Fruit fly (Drosophila melanogaster) whole organism, adult: ENCODE measurements around the gene grp.

ENCODE experiments used
- CG11617 ChIP-seq: fragments of 200-800 bp; sonication (Bioruptor generic); optimal IDR thresholded peaks from 2 replicates; lab custom pipeline; 2017; ENCODE audit warnings: mild to moderate bottlenecking, missing biosample characterization, missing genetic modification reagents, missing genetic modification characterization
- CG12768 ChIP-seq: fragments of 200-800 bp; sonication (Bioruptor generic); optimal IDR thresholded peaks from 2 replicates; lab custom pipeline; 2017; ENCODE audit warnings: missing biosample characterization, missing genetic modification characterization, mild to moderate bottlenecking, moderate library complexity, missing genetic modification reagents
- CG14711 ChIP-seq: fragments of 200-800 bp; sonication (Bioruptor generic); optimal IDR thresholded peaks from 2 replicates; lab custom pipeline; 2018; ENCODE audit warnings: missing biosample characterization, mild to moderate bottlenecking, missing genetic modification characterization, moderate library complexity
- CG1620 ChIP-seq: fragments of 200-800 bp; sonication (Bioruptor generic); optimal IDR thresholded peaks from 2 replicates; lab custom pipeline; 2016; ENCODE audit warnings: missing biosample characterization, missing genetic modification characterization
- CG33017 ChIP-seq: fragments of 200-800 bp; sonication (Bioruptor generic); optimal IDR thresholded peaks from 2 replicates; lab custom pipeline; 2018; ENCODE audit warnings: missing biosample characterization, mild to moderate bottlenecking, missing genetic modification characterization, moderate library complexity
- CG5204 ChIP-seq: fragments of 200-800 bp; sonication (Bioruptor generic); optimal IDR thresholded peaks from 2 replicates; lab custom pipeline; 2016; ENCODE audit warnings: missing biosample characterization, missing genetic modification characterization
- CG7045 ChIP-seq: fragments of 200-800 bp; sonication (Bioruptor generic); optimal IDR thresholded peaks from 2 replicates; lab custom pipeline; 2017; ENCODE audit warnings: missing biosample characterization, mild to moderate bottlenecking, missing genetic modification characterization
- CG7101 ChIP-seq: fragments of 200-800 bp; sonication (Bioruptor generic); optimal IDR thresholded peaks from 2 replicates; lab custom pipeline; 2018; ENCODE audit warnings: missing biosample characterization, mild to moderate bottlenecking, missing genetic modification characterization, moderate library complexity
- Clk ChIP-seq: fragments of 200-800 bp; sonication (Bioruptor generic); optimal IDR thresholded peaks from 2 replicates; lab custom pipeline; 2017; ENCODE audit warnings: missing biosample characterization, missing genetic modification characterization
- Crg-1 ChIP-seq: fragments of 200-800 bp; sonication (Bioruptor generic); optimal IDR thresholded peaks from 2 replicates; lab custom pipeline; 2016; ENCODE audit warnings: missing biosample characterization, missing genetic modification characterization
- Hr96 ChIP-seq: fragments of 200-800 bp; sonication (Bioruptor generic); optimal IDR thresholded peaks from 2 replicates; lab custom pipeline; 2016; ENCODE audit warnings: missing biosample characterization, missing genetic modification characterization
- Mnt ChIP-seq: fragments of 200-800 bp; sonication (Bioruptor generic); optimal IDR thresholded peaks from 2 replicates; lab custom pipeline; 2016; ENCODE audit warnings: missing biosample characterization, mild to moderate bottlenecking, missing genetic modification characterization
- bab1 ChIP-seq: fragments of 200-800 bp; sonication (Bioruptor generic); optimal IDR thresholded peaks from 3 replicates; lab custom pipeline; 2019; ENCODE audit warnings: missing biosample characterization, mild to moderate bottlenecking, missing genetic modification characterization, moderate library complexity
- cic ChIP-seq: fragments of 200-800 bp; sonication (Bioruptor generic); optimal IDR thresholded peaks from 2 replicates; lab custom pipeline; 2017; ENCODE audit warnings: missing biosample characterization, mild to moderate bottlenecking, missing genetic modification characterization, moderate library complexity
- cnc ChIP-seq, 2 experiments: fragments of >200 bp; optimal IDR thresholded peaks; 2 replicates each; lab custom pipeline; 2017
- kay ChIP-seq: fragments of 200-800 bp; sonication (Bioruptor generic); peaks from one replicate; lab custom pipeline; 2016; ENCODE audit warnings: missing biosample characterization, missing genetic modification characterization, borderline replicate concordance
- ovo ChIP-seq: fragments of 200-800 bp; sonication (Bioruptor generic); optimal IDR thresholded peaks from 2 replicates; lab custom pipeline; 2016; ENCODE audit warnings: missing biosample characterization, missing genetic modification characterization
- pad ChIP-seq: fragments of 200-800 bp; sonication (Bioruptor generic); optimal IDR thresholded peaks from 3 replicates; lab custom pipeline; 2017; ENCODE audit warnings: missing biosample characterization, missing genetic modification characterization, mild to moderate bottlenecking, moderate library complexity, missing genetic modification reagents
- tj ChIP-seq: fragments of 200-800 bp; sonication (Bioruptor generic); optimal IDR thresholded peaks from 3 replicates; lab custom pipeline; 2017; ENCODE audit warnings: missing biosample characterization, mild to moderate bottlenecking, missing genetic modification characterization, moderate library complexity
- toe ChIP-seq: fragments of 200-800 bp; sonication (Bioruptor generic); optimal IDR thresholded peaks from 2 replicates; lab custom pipeline; 2016; ENCODE audit warnings: missing biosample characterization, missing genetic modification characterization

The grp gene

DNA sequence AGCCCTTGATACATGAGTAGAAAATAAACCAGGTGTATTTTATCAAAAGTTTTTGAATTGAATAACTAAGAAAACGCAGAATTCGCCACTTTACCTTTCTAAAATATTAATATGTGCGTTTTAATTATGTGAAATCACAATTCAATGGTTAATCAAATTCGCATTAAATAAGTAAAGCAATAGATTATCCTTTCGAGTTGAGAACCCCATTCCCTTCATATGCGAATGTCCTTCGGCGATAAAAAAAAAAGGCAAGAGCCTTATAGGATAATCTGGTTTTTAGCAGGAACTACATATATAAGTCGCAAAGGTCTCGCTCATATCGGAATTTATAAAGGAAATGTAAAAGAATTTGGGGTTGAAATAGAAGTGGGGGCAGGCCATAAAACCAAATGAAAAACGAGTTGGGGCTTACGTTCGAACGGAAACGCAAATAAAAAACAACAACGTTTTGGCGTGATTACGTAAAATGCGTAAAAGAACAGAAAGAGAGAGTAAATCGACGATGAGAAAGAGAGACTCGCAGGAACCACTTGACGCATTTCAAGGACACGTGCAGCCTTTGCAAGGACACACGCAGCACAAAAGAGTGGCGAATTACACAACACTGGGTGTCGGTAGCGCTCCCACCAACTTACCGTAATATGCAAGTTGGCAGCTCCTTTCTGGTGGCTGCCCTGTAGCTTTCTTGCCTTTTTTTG is 35.4 kb downstream of the grp start:
- peak; percentile 58 for TF ChIP-seq kay (GFP tag; lab: Kevin White, UChicago)
- TF ChIP-seq tj (GFP tag; lab: Kevin White, UChicago), result no peak

DNA sequence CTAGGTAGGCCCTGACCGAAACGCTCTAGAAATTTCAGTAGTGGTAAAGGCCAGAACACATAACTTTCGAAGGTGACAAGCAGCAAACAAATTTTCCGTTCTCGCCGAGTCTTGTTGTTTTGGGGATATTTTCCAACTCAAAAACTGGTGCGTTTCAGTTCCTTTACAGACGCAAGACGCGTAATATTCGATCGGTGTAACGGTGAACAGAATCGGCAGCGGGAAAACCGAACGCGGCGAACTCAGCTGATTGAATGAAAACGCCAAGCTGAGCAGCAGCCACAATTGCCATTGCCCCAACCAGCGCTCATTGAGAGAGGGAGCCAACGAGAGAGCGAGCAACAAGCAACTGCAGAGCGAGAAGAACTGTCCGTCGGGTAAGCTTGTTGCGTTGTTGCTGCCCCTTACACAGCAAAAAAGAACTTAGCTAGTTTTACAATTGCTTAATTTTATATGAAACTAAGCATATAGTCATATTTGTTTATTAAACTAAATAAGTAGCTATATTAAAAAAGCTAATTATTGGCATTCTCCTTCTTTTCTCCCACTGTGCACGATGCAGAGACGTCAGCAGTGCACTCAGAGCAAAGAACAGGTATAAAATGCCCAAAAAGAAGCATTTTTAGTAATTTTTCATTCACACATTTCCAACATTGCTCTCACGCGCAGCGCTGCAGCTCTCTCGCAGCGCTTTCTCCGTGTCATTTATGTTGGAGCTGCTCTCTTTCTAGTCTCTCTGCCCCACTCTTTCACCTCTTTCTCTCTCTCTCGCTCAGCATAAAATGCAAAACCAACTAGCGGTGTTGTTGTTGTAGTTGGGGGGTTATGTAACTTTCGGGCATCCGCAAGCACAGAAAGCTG is 36.2 kb downstream of the grp start, which contains the start of the genes Cyt-c-d and CG31808:
Cyt-c-d (plus strand) TSS at position 51 of the 861 bp plus-strand sequence.
CG31808 (minus strand) TSS at position 355 of the 861 bp plus-strand sequence.
- TF ChIP-seq Crg-1 (GFP tag; lab: Kevin White, UChicago), result peak; percentile 49
- no peak for TF ChIP-seq kay (GFP tag; lab: Kevin White, UChicago)
- peak; percentile 70 for TF ChIP-seq Hr96 (GFP tag; lab: Kevin White, UChicago)
- peak; percentile 53 for TF ChIP-seq pad (GFP tag; lab: Kevin White, UChicago)
- peak; percentile 85 for TF ChIP-seq CG14711 (tag; lab: Kevin White, UChicago)
- TF ChIP-seq CG7045 (GFP tag; lab: Kevin White, UChicago), result peak; percentile 85
- peak; percentile 88 for TF ChIP-seq bab1 (GFP tag; lab: Kevin White, UChicago)
- TF ChIP-seq cnc (optimal IDR thresholded peaks at IDR 0.05; lab: Kevin White, UChicago), result no peak
- peak; percentile 43 for TF ChIP-seq Mnt (GFP tag; lab: Kevin White, UChicago)
- peak; percentile 88 for TF ChIP-seq CG33017 (tag; lab: Kevin White, UChicago)
- TF ChIP-seq cic (GFP tag; lab: Kevin White, UChicago), result peak; percentile 68
- peak; percentile 72 for TF ChIP-seq toe (GFP tag; lab: Kevin White, UChicago)
- no peak for TF ChIP-seq ovo (GFP tag; lab: Kevin White, UChicago)
- TF ChIP-seq CG1620, result peak; percentile 34
- TF ChIP-seq CG12768, result peak; percentile 69
- TF ChIP-seq CG11617 (GFP tag; lab: Kevin White, UChicago), result peak; percentile 83
- peak; percentile 83 for TF ChIP-seq tj (GFP tag; lab: Kevin White, UChicago)
- peak; percentile 71 for TF ChIP-seq CG5204 (GFP tag; lab: Kevin White, UChicago)
- peak; percentile 49 for TF ChIP-seq Clk (GFP tag; lab: Kevin White, UChicago)
- peak; percentile 89 for TF ChIP-seq CG7101 (tag; lab: Kevin White, UChicago)

dm6 chr2L:16716771-16717170 is 36.9 kb downstream of the grp start:
- TF ChIP-seq Clk (GFP tag; lab: Kevin White, UChicago) (no peak), pad (GFP tag; lab: Kevin White, UChicago) (peak; percentile 9), CG5204 (GFP tag; lab: Kevin White, UChicago) (no peak), CG14711 (tag; lab: Kevin White, UChicago) (peak; percentile 32), CG12768 (no peak), cic (GFP tag; lab: Kevin White, UChicago) (no peak)

dm6 chr2L:16718446-16719173 is 38.8 kb downstream of the grp start:
- TF ChIP-seq Mnt (GFP tag; lab: Kevin White, UChicago) (no peak), Crg-1 (GFP tag; lab: Kevin White, UChicago) (no peak), toe (GFP tag; lab: Kevin White, UChicago) (no peak), CG12768 (no peak), CG33017 (tag; lab: Kevin White, UChicago) (no peak), Hr96 (GFP tag; lab: Kevin White, UChicago) (no peak), pad (GFP tag; lab: Kevin White, UChicago) (no peak), CG1620 (no peak), bab1 (GFP tag; lab: Kevin White, UChicago) (no peak)

- TF ChIP-seq CG7101 (tag; lab: Kevin White, UChicago) (peak; percentile 54), Clk (GFP tag; lab: Kevin White, UChicago) (no peak), CG7045 (GFP tag; lab: Kevin White, UChicago) (no peak), Hr96 (GFP tag; lab: Kevin White, UChicago) (peak; percentile 25), CG12768 (no peak), ovo (GFP tag; lab: Kevin White, UChicago) (peak; percentile 18), cic (GFP tag; lab: Kevin White, UChicago) (peak; percentile 73), kay (GFP tag; lab: Kevin White, UChicago) (peak; percentile 69), CG33017 (tag; lab: Kevin White, UChicago) (peak; percentile 27), toe (GFP tag; lab: Kevin White, UChicago) (no peak), pad (GFP tag; lab: Kevin White, UChicago) (peak; percentile 86), Crg-1 (GFP tag; lab: Kevin White, UChicago) (peak; percentile 6), CG11617 (GFP tag; lab: Kevin White, UChicago) (peak; percentile 58), bab1 (GFP tag; lab: Kevin White, UChicago) (peak; percentile 69), CG5204 (GFP tag; lab: Kevin White, UChicago) (no peak), CG14711 (tag; lab: Kevin White, UChicago) (peak; percentile 0), CG1620 (peak; percentile 47), cnc (optimal IDR thresholded peaks at IDR 0.05; lab: Kevin White, UChicago) (no peak), tj (GFP tag; lab: Kevin White, UChicago) (peak; percentile 52), Mnt (GFP tag; lab: Kevin White, UChicago) (peak; percentile 43)
Observed at dm6 chr2L:16719643-16720515, 40.0 kb downstream of the grp start, which contains the start of gene Cyt-c-p. Gene Cyt-c-p (plus strand): TSS chr2L:16719932.
